Worm (Caenorhabditis elegans): Measurements from ENCODE around the gene ncs-1.

Gene ncs-1

DNA sequence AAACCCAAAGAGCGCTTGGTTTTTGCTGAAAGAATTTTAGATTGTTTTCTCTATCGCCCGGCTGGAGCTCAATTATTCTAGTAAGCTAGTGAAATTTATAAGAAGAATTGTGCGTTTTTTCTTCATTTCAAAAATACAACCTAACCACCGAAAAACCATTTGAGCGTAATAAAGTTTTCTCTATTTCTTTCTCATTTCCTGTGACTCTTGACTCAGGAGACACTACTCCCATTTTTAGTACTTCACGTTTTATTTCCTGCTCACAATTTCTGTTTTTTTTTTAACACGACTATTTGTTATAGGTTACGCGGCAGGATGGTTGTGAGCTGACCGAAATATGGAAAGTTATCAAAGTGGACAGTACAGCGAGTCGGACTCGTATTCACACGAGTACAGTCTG is 50.1 kb downstream of the ncs-1 start, which contains the start of gene F35H12.6:
F35H12.6 (plus strand) TSS at position 301 of the 400 bp plus-strand sequence.
- TF ChIP-seq pha-4 (tag; optimal IDR thresholded peaks at IDR 0.05) (no peak), sox-2 (GFP tag; IDR thresholded peaks at IDR 0.05) (no peak), ets-4 (tag; optimal IDR thresholded peaks at IDR 0.05) (no peak), lim-6 (tag; optimal IDR thresholded peaks at IDR 0.05) (no peak), elt-2 (tag; optimal IDR thresholded peaks at IDR 0.05) (no peak), C08G9.2 (tag; optimal IDR thresholded peaks at IDR 0.05) (no peak), fkh-6 (tag; optimal IDR thresholded peaks at IDR 0.05) (no peak), ceh-2 (tag; optimal IDR thresholded peaks at IDR 0.05) (no peak), pros-1 (tag; optimal IDR thresholded peaks at IDR 0.05) (no peak), ceh-48 (tag; optimal IDR thresholded peaks at IDR 0.05) (no peak), pag-3 (tag; optimal IDR thresholded peaks at IDR 0.05; ENCODE audit: borderline replicate concordance) (no peak), zip-5 (tag; optimal IDR thresholded peaks at IDR 0.05) (no peak), dve-1 (tag; optimal IDR thresholded peaks at IDR 0.05) (no peak), ceh-31 (tag; optimal IDR thresholded peaks at IDR 0.05) (no peak), ceh-24 (tag; optimal IDR thresholded peaks at IDR 0.05) (no peak), ceh-22 (tag; optimal IDR thresholded peaks at IDR 0.05) (no peak), hlh-6 (tag; optimal IDR thresholded peaks at IDR 0.05) (no peak)

DNA sequence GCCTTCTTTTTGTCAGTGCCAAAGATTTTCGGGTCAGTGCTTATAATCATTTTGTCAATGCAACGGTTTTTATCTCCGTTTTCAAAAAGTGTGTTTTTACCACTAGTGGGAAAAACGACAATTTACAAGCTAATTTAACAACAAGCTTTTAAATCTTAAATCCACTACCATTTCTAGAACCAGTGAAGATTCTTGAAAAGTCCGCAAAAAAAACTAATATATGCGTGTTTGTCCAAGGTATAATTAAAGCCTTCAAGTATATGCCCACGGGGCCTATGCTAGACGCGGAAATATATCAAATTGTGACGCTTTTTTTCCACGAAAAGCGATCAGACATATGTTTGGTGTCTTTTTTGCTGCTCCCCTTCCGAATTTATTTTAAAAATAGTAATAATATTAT is 50.5 kb downstream of the ncs-1 start:
- TF ChIP-seq sox-2 (GFP tag; IDR thresholded peaks at IDR 0.05) (no peak), nfya-1 (tag; optimal IDR thresholded peaks at IDR 0.05) (no peak), C38D4.7 (GFP tag; optimal IDR thresholded peaks at IDR 0.05) (no peak)
